Fruit fly (Drosophila melanogaster): ENCODE results near the gene ArgRS.

The ArgRS gene

dm6 chrX:15811666-15812614, 32.0 kb downstream of the ArgRS start (continued):
- no peak for TF ChIP-seq tio (GFP tag; optimal IDR thresholded peaks at IDR 0.05)
- TF ChIP-seq Hr39 (optimal IDR thresholded peaks at IDR 0.05) = peak; percentile 84
- no peak for TF ChIP-seq hb (GFP tag; IDR thresholded peaks at IDR 0.05; ENCODE audit: partially characterized antibody)
- TF ChIP-seq gt (GFP tag; IDR thresholded peaks at IDR 0.05) = no peak
- peak; percentile 87 for TF ChIP-seq CG5180 (GFP tag; optimal IDR thresholded peaks at IDR 0.05)
- TF ChIP-seq Hmr (GFP tag; optimal IDR thresholded peaks at IDR 0.05) = no peak
- TF ChIP-seq CG10267 (tag; optimal IDR thresholded peaks at IDR 0.05) = no peak
- no peak for TF ChIP-seq Spps (tag; optimal IDR thresholded peaks at IDR 0.05)
- TF ChIP-seq CG7271 (tag; optimal IDR thresholded peaks at IDR 0.05) = no peak
- TF ChIP-seq vvl (GFP tag; IDR thresholded peaks at IDR 0.05) = no peak
- TF ChIP-seq CG6765 (GFP tag; optimal IDR thresholded peaks at IDR 0.05) = peak; percentile 56
- peak; percentile 44 for TF ChIP-seq mirr (GFP tag; optimal IDR thresholded peaks at IDR 0.05)
- no peak for TF ChIP-seq CTCF (GFP tag; optimal IDR thresholded peaks at IDR 0.05)
- peak; percentile 41 for TF ChIP-seq lab (GFP tag; optimal IDR thresholded peaks at IDR 0.05)
- no peak for TF ChIP-seq klu (GFP tag; IDR thresholded peaks at IDR 0.05)
- no peak for TF ChIP-seq CG7928 (GFP tag; optimal IDR thresholded peaks at IDR 0.05)
- TF ChIP-seq ase (GFP tag; IDR thresholded peaks at IDR 0.05) = no peak
- no peak; the same call in 1 of the 2 replicates for TF ChIP-seq Drgx (GFP tag; IDR thresholded peaks at IDR 0.05)
- TF ChIP-seq CG17612 (GFP tag; IDR thresholded peaks at IDR 0.05) = no peak
- TF ChIP-seq Sry-δ (GFP tag; optimal IDR thresholded peaks at IDR 0.05) = no peak
- TF ChIP-seq ham (GFP tag; IDR thresholded peaks at IDR 0.05) = no peak
- TF ChIP-seq CG11398 (GFP tag; optimal IDR thresholded peaks at IDR 0.05) = no peak
- TF ChIP-seq run (tag; optimal IDR thresholded peaks at IDR 0.05) = no peak
- no peak for TF ChIP-seq bsh (GFP tag; optimal IDR thresholded peaks at IDR 0.05)
- TF ChIP-seq jumu (GFP tag; optimal IDR thresholded peaks at IDR 0.05) = no peak
- no peak for TF ChIP-seq CG11696 (GFP tag; IDR thresholded peaks at IDR 0.05)
- no peak for TF ChIP-seq Doc3 (GFP tag; IDR thresholded peaks at IDR 0.05; ENCODE audit: partially characterized antibody)
- TF ChIP-seq Ptx1 (GFP tag; IDR thresholded peaks at IDR 0.05) = no peak
- TF ChIP-seq Side (GFP tag; optimal IDR thresholded peaks at IDR 0.05) = no peak
- no peak for TF ChIP-seq CG7357 (GFP tag; IDR thresholded peaks at IDR 0.05)
- peak; percentile 56 for TF ChIP-seq CG12769 (tag; optimal IDR thresholded peaks at IDR 0.05)
- TF ChIP-seq btn (GFP tag; optimal IDR thresholded peaks at IDR 0.05) = no peak
- no peak for TF ChIP-seq CG31365 (tag; optimal IDR thresholded peaks at IDR 0.05)
- no peak for TF ChIP-seq CG4424 (GFP tag; optimal IDR thresholded peaks at IDR 0.05)
- no peak for TF ChIP-seq tna (GFP tag; IDR thresholded peaks at IDR 0.05; ENCODE audit: partially characterized antibody)
- TF ChIP-seq Nf-YB (GFP tag; optimal IDR thresholded peaks at IDR 0.05) = peak; percentile 13
- no peak for TF ChIP-seq D (optimal IDR thresholded peaks at IDR 0.05)
- no peak for TF ChIP-seq D (GFP tag; optimal IDR thresholded peaks at IDR 0.05)
- TF ChIP-seq CG3281 (GFP tag; optimal IDR thresholded peaks at IDR 0.05) = no peak
- TF ChIP-seq CG8765 (GFP tag; IDR thresholded peaks at IDR 0.05) = 0 out of 2 replicates have a peak, but pooled peaks have one; percentile 26
- no peak for TF ChIP-seq CG12155 (GFP tag; optimal IDR thresholded peaks at IDR 0.05)
- no peak for TF ChIP-seq pan (optimal IDR thresholded peaks at IDR 0.05)
- TF ChIP-seq pan (GFP tag; optimal IDR thresholded peaks at IDR 0.05 in 1 of 2, IDR thresholded peaks at IDR 0.05 in 1 of 2) = peak in 1 of 2 experiments; percentile 26
- TF ChIP-seq ac (GFP tag; optimal IDR thresholded peaks at IDR 0.05) = no peak
- TF ChIP-seq chn (GFP tag; optimal IDR thresholded peaks at IDR 0.05) = no peak
- no peak for TF ChIP-seq Neu2 (GFP tag; optimal IDR thresholded peaks at IDR 0.05; ENCODE audit: borderline replicate concordance)
- no peak for TF ChIP-seq CG10462 (GFP tag; optimal IDR thresholded peaks at IDR 0.05)
- no peak for TF ChIP-seq gsb (GFP tag; IDR thresholded peaks at IDR 0.05)
- TF ChIP-seq CG11695 (GFP tag; IDR thresholded peaks at IDR 0.05) = no peak
- no peak for TF ChIP-seq CG13123 (GFP tag; optimal IDR thresholded peaks at IDR 0.05)
- TF ChIP-seq B-H2 (GFP tag; optimal IDR thresholded peaks at IDR 0.05) = peak; percentile 12
